Worm (Caenorhabditis elegans): ENCODE measurements around the gene B0285.6.

B0285.6 gene

DNA sequence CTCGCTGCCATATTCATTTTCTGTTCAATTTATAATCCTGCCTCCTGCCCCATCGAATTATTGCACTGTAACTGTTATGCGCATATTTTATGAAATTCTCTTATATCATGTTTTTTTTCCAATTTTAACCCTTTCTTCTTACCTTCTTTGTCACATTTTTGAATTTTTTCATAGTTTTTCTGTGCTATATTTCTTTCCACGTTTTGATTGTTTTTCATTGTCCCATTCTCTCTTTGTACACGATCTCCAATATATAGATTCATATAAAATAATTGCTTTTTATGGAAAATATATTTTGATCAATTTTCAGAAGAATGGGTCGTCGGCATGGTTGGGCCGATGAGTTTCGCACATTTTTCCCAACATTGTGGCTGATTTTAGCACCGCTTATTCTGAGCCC, at the start of gene B0285.6:
TSS of gene B0285.6 (plus strand) at position 301 of the 400 bp plus-strand sequence.
- TF ChIP-seq nhr-12 (tag; optimal IDR thresholded peaks at IDR 0.05) (no peak), fkh-2 (tag; optimal IDR thresholded peaks at IDR 0.05) (no peak), nhr-25 (tag; optimal IDR thresholded peaks at IDR 0.05) (no peak), R02D3.7 (tag; optimal IDR thresholded peaks at IDR 0.05) (no peak), lin-39 (tag; optimal IDR thresholded peaks at IDR 0.05) (no peak), lin-15B (tag; optimal IDR thresholded peaks at IDR 0.05) (no peak), elt-1 (tag; optimal IDR thresholded peaks at IDR 0.05) (no peak), nhr-237 (tag; optimal IDR thresholded peaks at IDR 0.05) (no peak), zag-1 (tag; optimal IDR thresholded peaks at IDR 0.05) (no peak), nhr-23 (tag; optimal IDR thresholded peaks at IDR 0.05) (no peak), tbx-2 (tag; optimal IDR thresholded peaks at IDR 0.05) (no peak), fos-1 (tag; optimal IDR thresholded peaks at IDR 0.05) (no peak), egl-27 (tag; optimal IDR thresholded peaks at IDR 0.05) (no peak), pqm-1 (tag; optimal IDR thresholded peaks at IDR 0.05) (no peak), ama-1 (optimal IDR thresholded peaks at IDR 0.05) (no peak)

DNA sequence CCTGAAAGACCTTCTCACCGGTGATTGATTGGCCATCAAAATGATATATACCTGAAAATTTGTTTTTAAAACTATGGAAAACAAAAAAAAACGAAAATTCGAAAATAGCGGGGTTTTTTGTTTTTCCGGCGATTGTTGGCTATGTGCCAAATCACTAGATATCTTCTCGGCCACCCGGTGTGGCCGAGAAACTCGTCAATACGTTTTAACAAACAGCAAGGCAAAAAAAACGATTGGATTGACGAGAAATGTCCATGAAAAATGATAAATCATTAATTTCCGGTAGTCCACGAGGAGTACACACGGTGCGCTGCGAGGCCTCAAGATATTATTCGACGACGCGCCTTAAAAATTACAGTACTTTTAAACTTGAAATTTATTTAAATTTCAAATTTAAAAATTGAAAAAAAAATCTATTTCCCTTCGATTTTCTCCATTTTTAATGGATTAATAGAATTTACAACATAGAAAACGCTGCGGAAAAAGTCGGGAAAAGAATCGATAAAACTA, 48.9 kb upstream of the B0285.6 start, which contains the start of gene R10E4.11:
TSS of gene R10E4.11 (minus strand) at position 51 of the 510 bp plus-strand sequence.
- TF ChIP-seq hmg-11 (tag; optimal IDR thresholded peaks at IDR 0.05), result peak; percentile 12
- TF ChIP-seq sea-2 (GFP tag; optimal IDR thresholded peaks at IDR 0.05), result no peak

DNA sequence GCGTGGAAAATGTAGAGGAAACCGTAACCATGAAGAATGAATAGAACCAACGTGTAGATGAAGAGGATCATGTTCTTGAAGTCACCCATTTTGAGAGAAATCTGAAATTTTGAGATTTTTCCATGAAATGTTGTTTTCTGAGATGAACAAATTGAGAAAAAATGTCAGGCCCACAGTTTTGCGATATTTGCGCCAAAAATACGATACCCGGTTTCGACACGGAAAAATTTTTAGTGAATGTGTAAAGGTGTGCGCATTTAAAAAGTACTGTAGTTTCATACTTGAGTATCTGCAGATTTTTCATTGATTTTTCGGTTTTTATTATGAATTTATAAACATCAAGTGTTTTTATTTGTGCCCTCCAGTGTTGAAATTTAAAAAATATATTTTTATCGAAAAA, 47.6 kb upstream of the B0285.6 start, which contains the start of gene R10E4.9:
TSS of gene R10E4.9 (minus strand) at position 101 of the 400 bp plus-strand sequence.
- no peak for TF ChIP-seq egl-27 (tag; optimal IDR thresholded peaks at IDR 0.05)
- TF ChIP-seq ceh-9 (tag; optimal IDR thresholded peaks at IDR 0.05), result no peak
- TF ChIP-seq ztf-11 (tag; optimal IDR thresholded peaks at IDR 0.05), result no peak
- TF ChIP-seq tbx-2 (tag; optimal IDR thresholded peaks at IDR 0.05), result no peak
- TF ChIP-seq lin-15B (tag; optimal IDR thresholded peaks at IDR 0.05), result no peak
- no peak for TF ChIP-seq mml-1 (tag; optimal IDR thresholded peaks at IDR 0.05)
- TF ChIP-seq R02D3.7 (tag; optimal IDR thresholded peaks at IDR 0.05), result no peak
- TF ChIP-seq ama-1 (optimal IDR thresholded peaks at IDR 0.05), result no peak
- no peak for TF ChIP-seq elt-2 (tag; optimal IDR thresholded peaks at IDR 0.05)
- TF ChIP-seq nhr-12 (tag; optimal IDR thresholded peaks at IDR 0.05), result no peak
- TF ChIP-seq lsy-12 (tag; optimal IDR thresholded peaks at IDR 0.05), result no peak
- no peak for TF ChIP-seq sea-2 (GFP tag; optimal IDR thresholded peaks at IDR 0.05)

DNA sequence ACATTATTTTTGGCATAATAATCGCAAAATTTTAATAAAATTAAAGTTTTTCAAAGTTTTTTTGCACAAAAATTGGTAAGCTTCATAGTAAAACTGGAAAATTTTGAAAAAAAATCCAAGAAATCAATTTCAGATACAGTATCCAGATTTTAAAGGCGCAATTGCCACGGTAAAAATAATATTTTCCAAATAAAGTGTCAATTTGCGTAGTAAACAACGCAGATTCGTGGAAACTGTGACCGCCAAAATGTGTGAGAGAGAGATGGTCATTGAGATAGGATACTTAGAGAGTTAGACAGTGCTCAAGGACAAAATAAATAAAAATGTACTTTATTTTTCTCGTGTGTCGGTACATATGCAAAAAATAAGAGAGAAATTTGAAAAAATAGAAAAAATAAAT, 47.1 kb upstream of the B0285.6 start:
- TF ChIP-seq nfya-1 (tag; optimal IDR thresholded peaks at IDR 0.05; ENCODE audit: insufficient read depth) (no peak), pha-4 (tag; optimal IDR thresholded peaks at IDR 0.05) (no peak), nhr-25 (tag; optimal IDR thresholded peaks at IDR 0.05) (peak; percentile 47)

ce11 chrIII:4309303-4309702, 40.6 kb upstream of the B0285.6 start:
- TF ChIP-seq nhr-237 (tag; optimal IDR thresholded peaks at IDR 0.05) (no peak), hmg-11 (tag; optimal IDR thresholded peaks at IDR 0.05) (no peak), nhr-12 (tag; optimal IDR thresholded peaks at IDR 0.05) (no peak), R02D3.7 (tag; optimal IDR thresholded peaks at IDR 0.05) (no peak), mdl-1 (tag; optimal IDR thresholded peaks at IDR 0.05) (no peak), ceh-82 (tag; optimal IDR thresholded peaks at IDR 0.05) (no peak), lin-39 (tag; optimal IDR thresholded peaks at IDR 0.05) (no peak), unc-39 (tag; optimal IDR thresholded peaks at IDR 0.05) (no peak), egl-5 (tag; optimal IDR thresholded peaks at IDR 0.05) (no peak), elt-1 (tag; optimal IDR thresholded peaks at IDR 0.05) (no peak), egl-27 (tag; optimal IDR thresholded peaks at IDR 0.05) (no peak), sea-2 (GFP tag; optimal IDR thresholded peaks at IDR 0.05) (no peak), ztf-11 (tag; optimal IDR thresholded peaks at IDR 0.05) (no peak), eor-1 (tag; optimal IDR thresholded peaks at IDR 0.05) (no peak), nfya-1 (tag; optimal IDR thresholded peaks at IDR 0.05; ENCODE audit: insufficient read depth) (no peak), elt-3 (tag; optimal IDR thresholded peaks at IDR 0.05) (no peak), nhr-67 (tag; optimal IDR thresholded peaks at IDR 0.05) (no peak)
